Fruit fly (Drosophila melanogaster) whole organism, wandering third instar larva: ENCODE measurements around the gene CG16986.

Source experiments
- Dfd ChIP-seq: fragments of >200 bp; optimal IDR thresholded peaks from 2 replicates; lab custom pipeline; 2017; ENCODE audit warnings: missing biosample characterization, missing genetic modification characterization
- HLH106 ChIP-seq: fragments of 200-800 bp; optimal IDR thresholded peaks from 3 replicates; lab custom pipeline; 2019; ENCODE audit warnings: missing biosample characterization, mild to moderate bottlenecking, missing genetic modification characterization, moderate library complexity
- brk ChIP-seq: fragments of 200-800 bp; sonication (Bioruptor generic); optimal IDR thresholded peaks from 2 replicates; lab custom pipeline; 2016; ENCODE audit warnings: missing biosample characterization, mild to moderate bottlenecking, missing genetic modification characterization
- dsf ChIP-seq: sonication (Bioruptor generic); optimal IDR thresholded peaks from 2 replicates; lab custom pipeline; 2016; ENCODE audit warnings: missing biosample characterization, missing genetic modification characterization, borderline replicate concordance
- fru ChIP-seq: fragments of 200-800 bp; sonication (Bioruptor generic); optimal IDR thresholded peaks from 3 replicates; lab custom pipeline; 2016; ENCODE audit warnings: missing biosample characterization, mild to moderate bottlenecking, missing genetic modification characterization
- h ChIP-seq: fragments of 200-800 bp; sonication (Bioruptor generic); optimal IDR thresholded peaks from 3 replicates; lab custom pipeline; 2016; ENCODE audit warnings: missing biosample characterization, mild to moderate bottlenecking, missing genetic modification characterization
- rgr ChIP-seq: fragments of 200-800 bp; sonication (Bioruptor generic); optimal IDR thresholded peaks from 3 replicates; lab custom pipeline; 2016; ENCODE audit warnings: missing biosample characterization, mild to moderate bottlenecking, missing genetic modification characterization
- usp ChIP-seq: fragments of >200 bp; optimal IDR thresholded peaks from 2 replicates; lab custom pipeline; 2017; ENCODE audit warnings: missing biosample characterization, missing genetic modification characterization

dm6 chr3L:2600144-2600543 lies at the start of gene CG16986:
- TF ChIP-seq h (GFP tag; lab: Kevin White, UChicago) (no peak), dsf (no peak), brk (GFP tag; lab: Kevin White, UChicago) (no peak), usp (GFP tag; lab: Kevin White, UChicago) (no peak), HLH106 (tag; lab: Kevin White, UChicago) (no peak), Dfd (no peak), fru (GFP tag; lab: Kevin White, UChicago) (no peak), rgr (GFP tag; lab: Kevin White, UChicago) (no peak)
